Fruit fly (Drosophila melanogaster) whole organism, embryonic: Measurements from ENCODE around the gene Sar1.
A peak's percentile ranks its signal among the peaks of the same experiment; 100 is the strongest.

Experiments used
- CG2202 ChIP-seq: fragments of 200-800 bp; sonication (Bioruptor generic); optimal IDR thresholded peaks from 2 replicates; lab custom pipeline; 2018; ENCODE audit warnings: missing biosample characterization, mild to moderate bottlenecking, missing genetic modification characterization
- CG6791 ChIP-seq: fragments of 200-800 bp; sonication (Bioruptor generic); IDR thresholded peaks from 3 replicates; pipeline ENCODE4 v1.3.6; 2022; ENCODE audit warnings: missing biosample characterization, missing genetic modification characterization; ENCODE audit not compliant: partially characterized antibody
- Drgx ChIP-seq: fragments of 200-800 bp; sonication (Bioruptor generic); IDR thresholded peaks from 2 replicates; pipeline ENCODE4 v1.3.6; 2022; ENCODE audit warnings: missing biosample characterization, missing genetic modification characterization
- Max ChIP-seq: fragments of 200-800 bp; sonication (Bioruptor generic); optimal IDR thresholded peaks from 2 replicates; lab custom pipeline; 2016; ENCODE audit warnings: missing biosample characterization, mild to moderate bottlenecking, missing genetic modification characterization
- trem ChIP-seq: fragments of 200-800 bp; optimal IDR thresholded peaks from 3 replicates; lab custom pipeline; 2019; ENCODE audit warnings: missing biosample characterization, mild to moderate bottlenecking, missing genetic modification characterization, moderate library complexity
- tx ChIP-seq: fragments of 200-800 bp; sonication (Bioruptor generic); optimal IDR thresholded peaks from 2 replicates; lab custom pipeline; 2016; ENCODE audit warnings: missing biosample characterization, missing genetic modification characterization

DNA sequence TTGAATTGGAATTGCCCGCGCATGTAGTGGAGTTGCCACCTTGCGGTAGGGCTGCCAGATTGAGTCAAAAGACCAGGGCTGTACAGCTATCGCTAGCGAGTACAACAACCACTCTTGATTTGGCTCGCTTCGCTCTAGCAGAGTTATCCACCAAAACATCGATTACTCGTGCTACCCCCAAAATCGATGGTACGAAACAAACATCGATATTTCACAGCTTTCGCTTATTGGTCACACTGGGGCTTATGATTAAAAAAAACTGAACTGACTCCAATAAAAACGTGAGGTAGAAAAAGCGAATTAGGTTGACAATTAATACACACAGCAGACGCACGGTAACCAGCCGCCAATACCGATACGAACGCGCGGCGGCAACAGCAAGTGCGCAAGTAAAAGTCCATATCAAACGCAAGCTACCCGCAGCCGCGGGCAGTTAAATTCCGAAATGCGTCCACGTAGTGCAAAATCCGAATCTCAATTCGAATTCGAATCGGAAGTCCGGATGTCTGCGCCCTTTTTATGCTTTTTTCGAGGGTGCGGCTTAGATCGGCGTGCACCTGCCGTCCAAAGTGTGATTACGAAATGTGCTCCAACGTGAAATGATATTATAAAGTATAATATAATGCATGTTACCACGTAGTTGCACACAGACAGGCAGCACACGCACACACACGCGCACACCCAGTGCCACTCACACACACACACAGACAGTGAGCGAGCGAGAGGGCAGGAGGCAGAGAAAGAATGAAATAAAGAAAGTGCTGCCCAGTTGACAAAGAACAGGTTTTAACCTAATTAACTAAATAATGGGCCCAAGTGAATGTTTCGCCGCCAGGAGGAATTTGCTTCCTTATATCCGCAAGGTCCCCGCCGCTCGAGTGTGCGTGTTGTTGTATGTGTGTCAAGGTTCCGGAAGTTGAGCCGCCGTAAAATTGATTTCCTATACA lies at the start of gene Sar1:
- TF ChIP-seq trem (peak; percentile 89), Drgx (no peak), tx (GFP tag; lab: Kevin White, UChicago) (peak; percentile 45), CG6791 (GFP tag; lab: Robert Waterston, UW) (peak; percentile 95), Max (no peak), CG2202 (peak; percentile 12)
